Worm (Caenorhabditis elegans) whole organism, L3 larva: Measurements from ENCODE around the gene nhr-112.

ENCODE experiments used
- ZK546.5 ChIP-seq: sonication (generic microtip); optimal IDR thresholded peaks from 2 replicates; lab custom pipeline; 2017; ENCODE audit warnings: missing biosample characterization, missing genetic modification characterization
- aly-2 ChIP-seq: fragments of 150-350 bp; optimal IDR thresholded peaks from 2 replicates; lab custom pipeline; 2014; ENCODE audit warnings: missing biosample characterization, missing genetic modification characterization
- ama-1 ChIP-seq: fragments of 150-350 bp; optimal IDR thresholded peaks from 2 replicates; lab custom pipeline; 2018
- ceh-16 ChIP-seq: sonication (generic microtip); optimal IDR thresholded peaks from 2 replicates; lab custom pipeline; 2017; ENCODE audit warnings: missing biosample characterization, missing genetic modification characterization
- ceh-28 ChIP-seq: fragments of 150-350 bp; optimal IDR thresholded peaks from 2 replicates; lab custom pipeline; 2014; ENCODE audit warnings: missing biosample characterization, missing genetic modification reagents, missing genetic modification characterization
- daf-12 ChIP-seq: fragments of 150-350 bp; optimal IDR thresholded peaks from 2 replicates; lab custom pipeline; 2014; ENCODE audit warnings: missing biosample characterization, missing genetic modification reagents, missing genetic modification characterization
- egl-27 ChIP-seq: sonication (generic microtip); optimal IDR thresholded peaks from 4 replicates; lab custom pipeline; 2017; ENCODE audit warnings: missing biosample characterization, missing genetic modification reagents, missing genetic modification characterization
- elt-2 ChIP-seq: sonication (generic microtip); optimal IDR thresholded peaks from 2 replicates; lab custom pipeline; 2016; ENCODE audit warnings: missing genetic modification reagents, mild to moderate bottlenecking, missing genetic modification characterization, missing compliant biosample characterization
- elt-3 ChIP-seq, 3 experiments: fragments of 150-350 bp in 1 of 3; sonication (generic microtip) in 2 of 3; optimal IDR thresholded peaks; 2 replicates in 2 of 3; 4 replicates in 1 of 3; lab custom pipeline; 2014 to 2017; ENCODE audit warnings: missing biosample characterization in 3 of 3, missing genetic modification characterization in 3 of 3
- eor-1 ChIP-seq, 2 experiments: fragments of 150-350 bp; optimal IDR thresholded peaks; 2 replicates each; lab custom pipeline; 2014 to 2018; ENCODE audit warnings: missing biosample characterization in 2 of 2, missing genetic modification characterization in 2 of 2
- fkh-10 ChIP-seq: sonication (generic microtip); optimal IDR thresholded peaks from 2 replicates; lab custom pipeline; 2017; ENCODE audit warnings: missing biosample characterization, missing genetic modification reagents, missing genetic modification characterization
- fkh-2 ChIP-seq: fragments of 150-350 bp; optimal IDR thresholded peaks from 2 replicates; lab custom pipeline; 2014; ENCODE audit warnings: missing biosample characterization, missing genetic modification reagents, missing genetic modification characterization
- jun-1 ChIP-seq: fragments of 150-350 bp; optimal IDR thresholded peaks from 2 replicates; lab custom pipeline; 2014; ENCODE audit warnings: missing biosample characterization, missing genetic modification reagents, missing genetic modification characterization
- lin-15B ChIP-seq: fragments of 150-350 bp; optimal IDR thresholded peaks from 2 replicates; lab custom pipeline; 2014; ENCODE audit warnings: missing biosample characterization, missing genetic modification characterization
- mml-1 ChIP-seq: fragments of 150-350 bp; sonication (generic microtip); optimal IDR thresholded peaks from 3 replicates; lab custom pipeline; 2014; ENCODE audit warnings: missing biosample characterization, missing genetic modification characterization
- nfya-1 ChIP-seq: sonication (generic microtip); optimal IDR thresholded peaks from 2 replicates; lab custom pipeline; 2017; ENCODE audit warnings: missing genetic modification characterization, mild to moderate bottlenecking, missing compliant biosample characterization, antibody characterized with exemption, moderate library complexity; ENCODE audit not compliant: insufficient read depth
- nhr-12 ChIP-seq: fragments of 150-350 bp; optimal IDR thresholded peaks from 2 replicates; lab custom pipeline; 2014; ENCODE audit warnings: missing biosample characterization, missing genetic modification characterization
- nhr-23 ChIP-seq: fragments of 150-350 bp; optimal IDR thresholded peaks from 2 replicates; lab custom pipeline; 2014; ENCODE audit warnings: missing biosample characterization, missing genetic modification reagents, missing genetic modification characterization
- nhr-237 ChIP-seq: fragments of 150-350 bp; optimal IDR thresholded peaks from 2 replicates; lab custom pipeline; 2014; ENCODE audit warnings: missing biosample characterization, missing genetic modification characterization
- nhr-28 ChIP-seq: fragments of 150-350 bp; optimal IDR thresholded peaks from 2 replicates; lab custom pipeline; 2014; ENCODE audit warnings: missing biosample characterization, missing genetic modification characterization
- nhr-43 ChIP-seq: sonication (generic microtip); optimal IDR thresholded peaks from 2 replicates; lab custom pipeline; 2016; ENCODE audit warnings: mild to moderate bottlenecking, missing genetic modification characterization, missing compliant biosample characterization; ENCODE audit not compliant: poor library complexity, severe bottlenecking
- nhr-67 ChIP-seq: fragments of 150-350 bp; optimal IDR thresholded peaks from 2 replicates; lab custom pipeline; 2014; ENCODE audit warnings: missing biosample characterization, missing genetic modification characterization
- nhr-77 ChIP-seq: fragments of 150-350 bp; optimal IDR thresholded peaks from 2 replicates; lab custom pipeline; 2014; ENCODE audit warnings: missing biosample characterization, missing genetic modification characterization
- pha-4 ChIP-seq: fragments of 150-350 bp; optimal IDR thresholded peaks from 2 replicates; lab custom pipeline; 2014; ENCODE audit warnings: missing biosample characterization, missing genetic modification reagents, missing genetic modification characterization
- sea-2 ChIP-seq: fragments of 150-350 bp; sonication (generic microtip); optimal IDR thresholded peaks from 4 replicates; lab custom pipeline; 2014; ENCODE audit warnings: missing biosample characterization, missing genetic modification reagents, missing genetic modification characterization
- tbx-2 ChIP-seq: sonication (generic microtip); optimal IDR thresholded peaks from 2 replicates; lab custom pipeline; 2016; ENCODE audit warnings: mild to moderate bottlenecking, missing genetic modification characterization, missing compliant biosample characterization
- unc-39 ChIP-seq: sonication (generic microtip); optimal IDR thresholded peaks from 4 replicates; lab custom pipeline; 2017; ENCODE audit warnings: missing biosample characterization, missing genetic modification characterization
- unc-62 ChIP-seq: fragments of 150-350 bp; sonication (generic microtip); optimal IDR thresholded peaks from 4 replicates; lab custom pipeline; 2014; ENCODE audit warnings: missing biosample characterization, missing genetic modification reagents, missing genetic modification characterization

nhr-112 gene

ce11 chrV:16694538-16694937 lies 29.1 kb downstream of the nhr-112 start, which contains the start of gene srz-101:
TSS of gene srz-101 (plus strand) at chrV:16694838.
- no peak for TF ChIP-seq elt-3 (tag; optimal IDR thresholded peaks at IDR 0.05; lab: Kevin White, UChicago)
- TF ChIP-seq nhr-12 (tag; lab: Kevin White, UChicago), result no peak
- no peak for TF ChIP-seq eor-1 (tag; optimal IDR thresholded peaks at IDR 0.05; lab: Kevin White, UChicago)
- TF ChIP-seq fkh-2 (tag; lab: Kevin White, UChicago), result no peak
- TF ChIP-seq pha-4 (tag; lab: Kevin White, UChicago), result no peak
- TF ChIP-seq daf-12 (tag; lab: Kevin White, UChicago), result no peak

- TF ChIP-seq tbx-2 (no peak), sea-2 (GFP tag; lab: Kevin White, UChicago) (no peak), egl-27 (tag; lab: Kevin White, UChicago) (no peak), jun-1 (tag; lab: Kevin White, UChicago) (no peak), unc-62 (no peak), elt-3 (tag; optimal IDR thresholded peaks at IDR 0.05; lab: Kevin White, UChicago) (no peak), elt-2 (tag; lab: Kevin White, UChicago) (no peak), nhr-12 (tag; lab: Kevin White, UChicago) (no peak), ZK546.5 (tag; lab: Kevin White, UChicago) (no peak)
These were observed 29.9 kb downstream of the nhr-112 start, which contains the start of gene srw-42 for ce11 chrV:16693732-16694131. TSS of gene srw-42 (minus strand) at chrV:16693832.

- TF ChIP-seq aly-2 (tag; lab: Kevin White, UChicago) (no peak), nfya-1 (no peak), ceh-16 (tag; lab: Kevin White, UChicago) (no peak), sea-2 (GFP tag; lab: Kevin White, UChicago) (no peak), tbx-2 (no peak), ceh-28 (tag; lab: Kevin White, UChicago) (no peak), fkh-10 (no peak), mml-1 (tag; lab: Kevin White, UChicago) (no peak)
These were observed 30.7 kb downstream of the nhr-112 start for ce11 chrV:16692988-16693387.

ce11 chrV:16687227-16687626 lies 36.4 kb downstream of the nhr-112 start, which contains the start of gene srz-102:
TSS of gene srz-102 (plus strand) at chrV:16687527.
- TF ChIP-seq egl-27 (tag; lab: Kevin White, UChicago) (no peak), nhr-43 (tag; lab: Kevin White, UChicago) (no peak), nhr-237 (tag; lab: Kevin White, UChicago) (no peak), jun-1 (tag; lab: Kevin White, UChicago) (no peak), aly-2 (tag; lab: Kevin White, UChicago) (no peak), daf-12 (tag; lab: Kevin White, UChicago) (no peak), nfya-1 (no peak), ceh-16 (tag; lab: Kevin White, UChicago) (no peak), eor-1 (tag; optimal IDR thresholded peaks at IDR 0.05; lab: Kevin White, UChicago) (no peak), elt-3 (tag; optimal IDR thresholded peaks at IDR 0.05; lab: Kevin White, UChicago) (no peak), elt-2 (tag; lab: Kevin White, UChicago) (no peak), unc-39 (tag; lab: Kevin White, UChicago) (no peak), ama-1 (no peak), nhr-28 (no peak), tbx-2 (no peak), pha-4 (tag; lab: Kevin White, UChicago) (no peak)

- TF ChIP-seq nfya-1 (no peak), nhr-67 (tag; lab: Kevin White, UChicago) (no peak), nhr-23 (tag; lab: Kevin White, UChicago) (no peak), ceh-28 (tag; lab: Kevin White, UChicago) (no peak), lin-15B (tag; lab: Kevin White, UChicago) (no peak), ama-1 (no peak), nhr-77 (tag; lab: Kevin White, UChicago) (no peak), mml-1 (tag; lab: Kevin White, UChicago) (no peak), tbx-2 (no peak), pha-4 (tag; lab: Kevin White, UChicago) (no peak)
These were observed 37.9 kb downstream of the nhr-112 start, which contains the start of gene srw-43 for ce11 chrV:16685725-16686124. TSS of gene srw-43 (plus strand) at chrV:16686025.

- TF ChIP-seq elt-3 (tag; optimal IDR thresholded peaks at IDR 0.05; lab: Kevin White, UChicago), result no peak
- TF ChIP-seq pha-4 (tag; lab: Kevin White, UChicago), result no peak
- no peak for TF ChIP-seq unc-39 (tag; lab: Kevin White, UChicago)
- no peak for TF ChIP-seq jun-1 (tag; lab: Kevin White, UChicago)
- no peak for TF ChIP-seq tbx-2
- TF ChIP-seq unc-62, result no peak
These were observed 40.3 kb downstream of the nhr-112 start for ce11 chrV:16683359-16683758.
